Worm (Caenorhabditis elegans): Measurements from ENCODE around the gene F23H11.7.
A peak's percentile ranks its signal among the peaks of the same experiment; 100 is the strongest.

Gene F23H11.7

ce11 chrIII:910540-911311, 8.5 kb downstream of the F23H11.7 start, which contains the start of the genes F23H11.5 and bra-2 (continued):
- TF ChIP-seq aha-1 (tag; optimal IDR thresholded peaks at IDR 0.05) (no peak), mef-2 (tag; optimal IDR thresholded peaks at IDR 0.05) (no peak), pag-3 (tag; optimal IDR thresholded peaks at IDR 0.05; ENCODE audit: borderline replicate concordance, insufficient read depth) (no peak), ceh-88 (GFP tag; IDR thresholded peaks at IDR 0.05) (no peak), lin-13 (GFP tag; optimal IDR thresholded peaks at IDR 0.05) (no peak), nhr-76 (tag; optimal IDR thresholded peaks at IDR 0.05) (no peak), mab-9 (GFP tag; IDR thresholded peaks at IDR 0.05) (no peak), lin-35 (GFP tag; optimal IDR thresholded peaks at IDR 0.05) (peak; percentile 33 to 41), lin-14 (GFP tag; optimal IDR thresholded peaks at IDR 0.05) (no peak), jun-1 (tag; optimal IDR thresholded peaks at IDR 0.05) (no peak), mep-1 (tag; optimal IDR thresholded peaks at IDR 0.05) (no peak), nhr-20 (tag; optimal IDR thresholded peaks at IDR 0.05) (peak; percentile 1), egl-27 (tag; optimal IDR thresholded peaks at IDR 0.05) (no peak), efl-1 (optimal IDR thresholded peaks at IDR 0.05) (peak; percentile 24 to 35), efl-1 (GFP tag; optimal IDR thresholded peaks at IDR 0.05 in 1 of 2) (peak; percentile 32 to 79), tlp-1 (tag; optimal IDR thresholded peaks at IDR 0.05) (no peak), nhr-12 (tag; optimal IDR thresholded peaks at IDR 0.05) (no peak), lsy-2 (tag; optimal IDR thresholded peaks at IDR 0.05) (peak; percentile 50 to 82), ztf-4 (tag; optimal IDR thresholded peaks at IDR 0.05) (no peak), C16A3.4 (tag; optimal IDR thresholded peaks at IDR 0.05) (peak; percentile 48), fkh-8 (tag; optimal IDR thresholded peaks at IDR 0.05) (no peak), dsc-1 (tag; optimal IDR thresholded peaks at IDR 0.05) (no peak), dpl-1 (GFP tag; optimal IDR thresholded peaks at IDR 0.05) (peak in 2 of 3 experiments; percentile 27 to 43), skn-1 (tag; optimal IDR thresholded peaks at IDR 0.05) (peak; percentile 14), mdl-1 (tag; optimal IDR thresholded peaks at IDR 0.05) (no peak), pax-3 (tag; optimal IDR thresholded peaks at IDR 0.05) (no peak), egl-13 (tag; optimal IDR thresholded peaks at IDR 0.05) (no peak), ceh-90 (tag; optimal IDR thresholded peaks at IDR 0.05) (no peak), nhr-28 (tag; optimal IDR thresholded peaks at IDR 0.05) (no peak), lin-39 (tag; optimal IDR thresholded peaks at IDR 0.05) (no peak), hlh-17 (GFP tag; optimal IDR thresholded peaks at IDR 0.05; ENCODE audit: borderline replicate concordance) (no peak), aly-2 (tag; optimal IDR thresholded peaks at IDR 0.05) (no peak), lir-3 (tag; optimal IDR thresholded peaks at IDR 0.05; ENCODE audit: poor library complexity) (peak; percentile 9), fkh-10 (GFP tag; optimal IDR thresholded peaks at IDR 0.05) (no peak), hpl-2 (GFP tag; optimal IDR thresholded peaks at IDR 0.05) (no peak), nhr-85 (tag) (no peak), sup-37 (GFP tag; optimal IDR thresholded peaks at IDR 0.05) (no peak), snpc-4 (tag; optimal IDR thresholded peaks at IDR 0.05) (no peak), ceh-8 (GFP tag; optimal IDR thresholded peaks at IDR 0.05) (no peak), nhr-90 (tag; optimal IDR thresholded peaks at IDR 0.05; ENCODE audit: poor library complexity) (no peak), rnt-1 (tag; optimal IDR thresholded peaks at IDR 0.05) (no peak), nhr-47 (tag; optimal IDR thresholded peaks at IDR 0.05) (peak; percentile 31), efl-3 (GFP tag; optimal IDR thresholded peaks at IDR 0.05) (no peak), nhr-77 (tag; optimal IDR thresholded peaks at IDR 0.05) (no peak), unc-86 (tag; optimal IDR thresholded peaks at IDR 0.05) (no peak), hlh-4 (tag; optimal IDR thresholded peaks at IDR 0.05) (no peak), F16B12.6 (tag; optimal IDR thresholded peaks at IDR 0.05) (peak; percentile 27), nhr-19 (GFP tag; conservative IDR thresholded peaks at IDR 0.05) (no peak), nhr-84 (tag; optimal IDR thresholded peaks at IDR 0.05) (no peak), alr-1 (tag; optimal IDR thresholded peaks at IDR 0.05; ENCODE audit: borderline replicate concordance) (no peak), lin-15B (tag; optimal IDR thresholded peaks at IDR 0.05) (no peak), unc-62 (GFP tag; optimal IDR thresholded peaks at IDR 0.05) (no peak)
